Fruit fly (Drosophila melanogaster) whole organism, embryonic: ENCODE data around the gene CG43680.
A peak's percentile ranks its signal among the peaks of the same experiment; 100 is the strongest.

Experiments
- Blimp-1 ChIP-seq: fragments of 200-800 bp; sonication (Bioruptor generic); optimal IDR thresholded peaks from 3 replicates; lab custom pipeline; 2018; ENCODE audit warnings: missing biosample characterization, missing genetic modification characterization, mild to moderate bottlenecking, moderate library complexity, missing genetic modification reagents
- CG10565 ChIP-seq: fragments of 200-800 bp; sonication (Bioruptor generic); optimal IDR thresholded peaks from 3 replicates; lab custom pipeline; 2016; ENCODE audit warnings: missing biosample characterization, mild to moderate bottlenecking, missing genetic modification characterization
- CG10979 ChIP-seq: fragments of 200-800 bp; sonication (Bioruptor generic); optimal IDR thresholded peaks from 2 replicates; lab custom pipeline; 2018; ENCODE audit warnings: missing biosample characterization, mild to moderate bottlenecking, missing genetic modification characterization, moderate library complexity
- CG11093 ChIP-seq: fragments of 200-800 bp; sonication (Bioruptor generic); IDR thresholded peaks from 3 replicates; pipeline ENCODE4 v1.3.6; 2022; ENCODE audit warnings: missing biosample characterization, missing genetic modification characterization
- CG11504 ChIP-seq: fragments of 200-800 bp; sonication (Bioruptor generic); optimal IDR thresholded peaks from 3 replicates; lab custom pipeline; 2019; ENCODE audit warnings: missing biosample characterization, mild to moderate bottlenecking, missing genetic modification characterization, moderate library complexity
- CG11696 ChIP-seq: fragments of 200-800 bp; sonication (Bioruptor generic); IDR thresholded peaks from 2 replicates; pipeline ENCODE4 v1.3.6; 2022; ENCODE audit warnings: missing biosample characterization, missing genetic modification characterization
- CG15269 ChIP-seq: fragments of 200-800 bp; sonication (Bioruptor generic); optimal IDR thresholded peaks from 2 replicates; lab custom pipeline; 2018; ENCODE audit warnings: missing biosample characterization, mild to moderate bottlenecking, missing genetic modification characterization, moderate library complexity
- CG15479 ChIP-seq: fragments of 200-800 bp; sonication (Bioruptor generic); optimal IDR thresholded peaks from 3 replicates; lab custom pipeline; 2019; ENCODE audit warnings: missing biosample characterization, mild to moderate bottlenecking, missing genetic modification characterization, moderate library complexity
- CG1602 ChIP-seq: fragments of 200-800 bp; sonication (Bioruptor generic); optimal IDR thresholded peaks from 3 replicates; lab custom pipeline; 2016; ENCODE audit warnings: missing biosample characterization, missing genetic modification characterization
- CG17186 ChIP-seq: fragments of 200-800 bp; sonication (Bioruptor generic); optimal IDR thresholded peaks from 3 replicates; lab custom pipeline; 2017; ENCODE audit warnings: missing biosample characterization, missing genetic modification reagents, missing genetic modification characterization
- CG2120 ChIP-seq: fragments of 200-800 bp; sonication (Bioruptor generic); optimal IDR thresholded peaks from 3 replicates; lab custom pipeline; 2016; ENCODE audit warnings: missing biosample characterization, missing genetic modification characterization
- CG33557 ChIP-seq: fragments of 200-800 bp; sonication (Bioruptor generic); optimal IDR thresholded peaks from 2 replicates; lab custom pipeline; 2019; ENCODE audit warnings: missing biosample characterization, mild to moderate bottlenecking, missing genetic modification characterization, moderate library complexity
- CG3407 ChIP-seq: fragments of 200-800 bp; sonication (Bioruptor generic); optimal IDR thresholded peaks from 2 replicates; lab custom pipeline; 2018; ENCODE audit warnings: missing biosample characterization, mild to moderate bottlenecking, missing genetic modification characterization
- CG3726 ChIP-seq: fragments of 200-800 bp; sonication (Bioruptor generic); IDR thresholded peaks from 3 replicates; pipeline ENCODE4, ENCODE4 v1.3.6; 2022; ENCODE audit warnings: missing biosample characterization, missing genetic modification characterization
- CG4328 ChIP-seq: fragments of 200-800 bp; sonication (Bioruptor generic); optimal IDR thresholded peaks from 3 replicates; lab custom pipeline; 2017; ENCODE audit warnings: missing biosample characterization, missing genetic modification reagents, missing genetic modification characterization
- CG4404 ChIP-seq: fragments of 200-800 bp; sonication (Bioruptor generic); IDR thresholded peaks from 2 replicates; pipeline ENCODE4 v1.3.6; 2022; ENCODE audit warnings: missing biosample characterization, missing genetic modification characterization
- CG4730 ChIP-seq: fragments of 200-800 bp; sonication (Bioruptor generic); IDR thresholded peaks from 2 replicates; pipeline ENCODE4 v1.3.6; 2022; ENCODE audit warnings: missing biosample characterization, missing genetic modification characterization
- CG5953 ChIP-seq: fragments of 200-800 bp; sonication (Bioruptor generic); IDR thresholded peaks from 2 replicates; pipeline ENCODE4 v1.3.6; 2022; ENCODE audit warnings: missing biosample characterization, missing genetic modification characterization
- CG7556 ChIP-seq: fragments of 200-800 bp; sonication (Bioruptor generic); optimal IDR thresholded peaks from 2 replicates; lab custom pipeline; 2017; ENCODE audit warnings: missing biosample characterization, mild to moderate bottlenecking, missing genetic modification characterization
- CG9876 ChIP-seq: fragments of 200-800 bp; sonication (Bioruptor generic); optimal IDR thresholded peaks from 2 replicates; lab custom pipeline; 2016; ENCODE audit warnings: missing biosample characterization, missing genetic modification characterization
- Chrac-16 ChIP-seq: fragments of 200-800 bp; sonication (Bioruptor generic); optimal IDR thresholded peaks from 3 replicates; lab custom pipeline; 2016; ENCODE audit warnings: missing biosample characterization, missing genetic modification characterization
- D ChIP-seq, 2 experiments: fragments of 200-800 bp in 1 of 2; fragments of >200 bp in 1 of 2; sonication (Bioruptor generic) in 1 of 2; optimal IDR thresholded peaks; 2 replicates in 1 of 2; 3 replicates in 1 of 2; lab custom pipeline; 2017; ENCODE audit warnings: mild to moderate bottlenecking in 1 of 2, missing biosample characterization in 1 of 2, missing genetic modification characterization in 1 of 2, missing genetic modification reagents in 1 of 2
- Deaf1 ChIP-seq: fragments of 200-800 bp; optimal IDR thresholded peaks from 3 replicates; lab custom pipeline; 2019; ENCODE audit warnings: missing biosample characterization, mild to moderate bottlenecking, missing genetic modification characterization, moderate library complexity
- Doc2 ChIP-seq: fragments of 200-800 bp; sonication (Bioruptor generic); IDR thresholded peaks from 2 replicates; pipeline ENCODE4 v1.3.6; 2022; ENCODE audit warnings: missing biosample characterization, missing genetic modification characterization
- E2f2 ChIP-seq: fragments of 200-800 bp; sonication (Bioruptor generic); IDR thresholded peaks from 2 replicates; pipeline ENCODE4 v1.3.6; 2022; ENCODE audit warnings: missing biosample characterization, missing genetic modification characterization
- Gsc ChIP-seq: fragments of 200-800 bp; sonication (Bioruptor generic); IDR thresholded peaks from 2 replicates; pipeline ENCODE4 v1.3.6; 2022; ENCODE audit warnings: missing biosample characterization, missing genetic modification characterization
- H2.0 ChIP-seq: fragments of 200-800 bp; sonication (Bioruptor generic); IDR thresholded peaks from 2 replicates; pipeline ENCODE4 v1.3.6; 2022; ENCODE audit warnings: missing biosample characterization, missing genetic modification characterization
- PHDP ChIP-seq: fragments of 200-800 bp; sonication (Bioruptor generic); optimal IDR thresholded peaks from 3 replicates; lab custom pipeline; 2018; ENCODE audit warnings: missing biosample characterization, mild to moderate bottlenecking, missing genetic modification characterization, moderate library complexity
- Scr ChIP-seq: fragments of 200-800 bp; sonication (Bioruptor generic); IDR thresholded peaks from 2 replicates; pipeline ENCODE4 v1.3.6; 2022; ENCODE audit warnings: missing biosample characterization, missing genetic modification characterization; ENCODE audit not compliant: partially characterized antibody
- Six4 ChIP-seq: fragments of 200-800 bp; sonication (Bioruptor generic); optimal IDR thresholded peaks from 2 replicates; lab custom pipeline; 2016; ENCODE audit warnings: missing biosample characterization, missing genetic modification characterization
- Ssrp ChIP-seq: fragments of 200-800 bp; sonication (Bioruptor generic); optimal IDR thresholded peaks from 2 replicates; lab custom pipeline; 2018; ENCODE audit warnings: missing biosample characterization, mild to moderate bottlenecking, missing genetic modification characterization, moderate library complexity
- TFAM ChIP-seq: fragments of 200-800 bp; sonication (Bioruptor generic); optimal IDR thresholded peaks from 2 replicates; lab custom pipeline; 2017; ENCODE audit warnings: missing biosample characterization, missing genetic modification characterization, inconsistent platforms
- bab2 ChIP-seq: fragments of 200-800 bp; sonication (Bioruptor generic); optimal IDR thresholded peaks from 2 replicates; lab custom pipeline; 2016; ENCODE audit warnings: missing biosample characterization, missing genetic modification characterization
- chn ChIP-seq: fragments of 200-800 bp; sonication (Bioruptor generic); optimal IDR thresholded peaks from 2 replicates; lab custom pipeline; 2016; ENCODE audit warnings: missing biosample characterization, missing genetic modification characterization
- crc ChIP-seq: fragments of 200-800 bp; sonication (Bioruptor generic); optimal IDR thresholded peaks from 2 replicates; lab custom pipeline; 2016; ENCODE audit warnings: missing biosample characterization, missing genetic modification characterization
- disco-r ChIP-seq: fragments of 200-800 bp; sonication (Bioruptor generic); optimal IDR thresholded peaks from 2 replicates; lab custom pipeline; 2016; ENCODE audit warnings: missing biosample characterization, missing genetic modification characterization
- dmrt11E ChIP-seq: fragments of 200-800 bp; sonication (Bioruptor generic); optimal IDR thresholded peaks from 3 replicates; lab custom pipeline; 2018; ENCODE audit warnings: missing biosample characterization, mild to moderate bottlenecking, missing genetic modification characterization, moderate library complexity
- dysf ChIP-seq: fragments of 200-800 bp; sonication (Bioruptor generic); IDR thresholded peaks from 3 replicates; pipeline ENCODE4 v1.3.6; 2022; ENCODE audit warnings: missing biosample characterization, missing genetic modification characterization
- eyg ChIP-seq: fragments of 200-800 bp; sonication (Bioruptor generic); optimal IDR thresholded peaks from 3 replicates; lab custom pipeline; 2016; ENCODE audit warnings: missing biosample characterization, missing genetic modification characterization
- ham ChIP-seq: fragments of 200-800 bp; sonication (Bioruptor generic); IDR thresholded peaks from 2 replicates; pipeline ENCODE4 v1.3.6; 2022; ENCODE audit warnings: missing biosample characterization, missing genetic modification characterization
- hb ChIP-seq: fragments of 200-800 bp; sonication (Bioruptor generic); IDR thresholded peaks from 3 replicates; pipeline ENCODE4 v1.3.6; 2022; ENCODE audit warnings: missing biosample characterization, missing genetic modification characterization; ENCODE audit not compliant: partially characterized antibody
- insv ChIP-seq, 2 experiments: fragments of 200-800 bp; sonication (Bioruptor generic); optimal IDR thresholded peaks; 3 replicates each; lab custom pipeline; 2016 to 2018; ENCODE audit warnings: missing biosample characterization in 2 of 2, missing genetic modification characterization in 2 of 2
- inv ChIP-seq: fragments of 200-800 bp; sonication (Bioruptor generic); IDR thresholded peaks from 2 replicates; pipeline ENCODE4 v1.3.6; 2022; ENCODE audit warnings: missing biosample characterization, missing genetic modification characterization; ENCODE audit not compliant: partially characterized antibody
- jigr1 ChIP-seq: fragments of 200-800 bp; sonication (Bioruptor generic); IDR thresholded peaks from 3 replicates; pipeline ENCODE4 v1.3.6; 2022; ENCODE audit warnings: missing biosample characterization, missing genetic modification characterization
- lola ChIP-seq, 3 experiments: fragments of >200 bp in 2 of 3; fragments of 200-800 bp in 1 of 3; sonication (Bioruptor generic) in 1 of 3; optimal IDR thresholded peaks; 2 replicates each; lab custom pipeline; 2017 to 2019; ENCODE audit warnings: missing biosample characterization in 3 of 3, missing genetic modification characterization in 3 of 3, mild to moderate bottlenecking in 1 of 3, moderate library complexity in 1 of 3
- p53 ChIP-seq: fragments of 200-800 bp; sonication (Bioruptor generic); optimal IDR thresholded peaks from 2 replicates; lab custom pipeline; 2016; ENCODE audit warnings: missing biosample characterization, missing genetic modification characterization
- phol ChIP-seq: fragments of 200-800 bp; sonication (Bioruptor generic); optimal IDR thresholded peaks from 3 replicates; lab custom pipeline; 2018; ENCODE audit warnings: missing biosample characterization, mild to moderate bottlenecking, missing genetic modification characterization, moderate library complexity
- pzg ChIP-seq: fragments of 200-800 bp; sonication (Bioruptor generic); optimal IDR thresholded peaks from 3 replicates; lab custom pipeline; 2018; ENCODE audit warnings: missing biosample characterization, mild to moderate bottlenecking, missing genetic modification characterization, moderate library complexity
- tx ChIP-seq: fragments of 200-800 bp; sonication (Bioruptor generic); optimal IDR thresholded peaks from 2 replicates; lab custom pipeline; 2016; ENCODE audit warnings: missing biosample characterization, missing genetic modification characterization

The CG43680 gene

dm6 chr3L:15013957-15014692, 39.0 kb downstream of the CG43680 start, which contains the start of gene Reck (continued):
- TF ChIP-seq tx (GFP tag; lab: Kevin White, UChicago): peak; percentile 12
- peak; percentile 87 for TF ChIP-seq CG11504 (tag; lab: Kevin White, UChicago)
- peak; percentile 57 for TF ChIP-seq bab2 (GFP tag; lab: Kevin White, UChicago)
- TF ChIP-seq phol (tag; lab: Kevin White, UChicago): peak; percentile 88
- TF ChIP-seq chn (GFP tag; lab: Kevin White, UChicago): peak; percentile 38
- TF ChIP-seq Gsc (GFP tag; lab: Robert Waterston, UW): no peak
- peak; percentile 92 for TF ChIP-seq Blimp-1 (GFP tag; lab: Kevin White, UChicago)
- peak; percentile 89 for TF ChIP-seq CG10979 (tag; lab: Kevin White, UChicago)
- no peak for TF ChIP-seq CG11093
- TF ChIP-seq CG1602 (GFP tag; lab: Kevin White, UChicago): peak; percentile 71
- TF ChIP-seq CG4404 (GFP tag; lab: Robert Waterston, UW): no peak
- TF ChIP-seq p53 (GFP tag; lab: Kevin White, UChicago): no peak
- peak; percentile 89 for TF ChIP-seq CG5953 (GFP tag; lab: Robert Waterston, UW)
- peak; percentile 72 for TF ChIP-seq CG4328 (GFP tag; lab: Kevin White, UChicago)
- peak; percentile 59 for TF ChIP-seq H2.0 (GFP tag; lab: Robert Waterston, UW)
- peak in 1 of 3 experiments; percentile 78 for TF ChIP-seq lola (GFP tag; optimal IDR thresholded peaks at IDR 0.05; lab: Kevin White, UChicago)
- TF ChIP-seq disco-r (GFP tag; lab: Kevin White, UChicago): no peak
- peak; percentile 75 for TF ChIP-seq E2f2 (GFP tag; lab: Robert Waterston, UW)
- TF ChIP-seq D (optimal IDR thresholded peaks at IDR 0.05; lab: Kevin White, UChicago): no peak
- TF ChIP-seq D (GFP tag; optimal IDR thresholded peaks at IDR 0.05; lab: Kevin White, UChicago): peak; percentile 86
- peak; percentile 89 for TF ChIP-seq PHDP
- peak; percentile 31 for TF ChIP-seq pzg (GFP tag; lab: Kevin White, UChicago)
- TF ChIP-seq CG9876: no peak
- TF ChIP-seq inv: no peak
- TF ChIP-seq CG17186 (GFP tag; lab: Kevin White, UChicago): no peak
- TF ChIP-seq CG3726: 0 out of 3 replicates have a peak, but pooled peaks have one; percentile 9
- no peak for TF ChIP-seq ham (GFP tag; lab: Robert Waterston, UW)
- no peak for TF ChIP-seq Doc2 (GFP tag; lab: Robert Waterston, UW)
- peak; percentile 59 for TF ChIP-seq CG33557
- peak; percentile 76 for TF ChIP-seq CG7556 (GFP tag; lab: Kevin White, UChicago)
- TF ChIP-seq crc: peak; percentile 13
- TF ChIP-seq CG4730 (GFP tag; lab: Robert Waterston, UW): peak; percentile 74
- TF ChIP-seq dmrt11E: peak; percentile 84
- peak; percentile 66 for TF ChIP-seq CG2120 (GFP tag; lab: Kevin White, UChicago)
- no peak for TF ChIP-seq insv (GFP tag; optimal IDR thresholded peaks at IDR 0.05; lab: Kevin White, UChicago)
- TF ChIP-seq dysf (GFP tag; lab: Robert Waterston, UW): peak; percentile 79
- peak; percentile 74 for TF ChIP-seq Ssrp (tag; lab: Kevin White, UChicago)
- peak; percentile 59 for TF ChIP-seq Deaf1 (tag; lab: Kevin White, UChicago)
- TF ChIP-seq CG10565 (GFP tag; lab: Kevin White, UChicago): no peak
- TF ChIP-seq CG15479 (GFP tag; lab: Kevin White, UChicago): no peak
- peak; percentile 47 for TF ChIP-seq CG3407 (GFP tag; lab: Kevin White, UChicago)
- TF ChIP-seq Six4 (GFP tag; lab: Kevin White, UChicago): peak; percentile 79
- TF ChIP-seq Scr (GFP tag; lab: Robert Waterston, UW): no peak
- TF ChIP-seq TFAM: peak; percentile 4
- TF ChIP-seq CG11696 (GFP tag; lab: Robert Waterston, UW): peak; percentile 61
- no peak for TF ChIP-seq jigr1 (GFP tag; lab: Robert Waterston, UW)
- peak; percentile 72 for TF ChIP-seq Chrac-16 (GFP tag; lab: Kevin White, UChicago)
- TF ChIP-seq CG15269: peak; percentile 83
- TF ChIP-seq hb (GFP tag; lab: Robert Waterston, UW): no peak
- no peak for TF ChIP-seq eyg (GFP tag; lab: Kevin White, UChicago)
